Fruit fly (Drosophila melanogaster): ENCODE results near the gene Non2.

Non2 gene

dm6 chr3L:2773968-2774461 is 7.2 kb downstream of the Non2 start, which contains the start of the genes CG12093 and Atg2 (continued):
- peak; percentile 79 for TF ChIP-seq CG18476 (GFP tag; optimal IDR thresholded peaks at IDR 0.05)
- TF ChIP-seq Six4 (GFP tag; optimal IDR thresholded peaks at IDR 0.05), result peak; percentile 70
- no peak for TF ChIP-seq Neu2 (GFP tag; optimal IDR thresholded peaks at IDR 0.05; ENCODE audit: borderline replicate concordance)
- peak; percentile 82 for TF ChIP-seq schlank (tag; optimal IDR thresholded peaks at IDR 0.05)
- peak; percentile 87 for TF ChIP-seq fd96Cb (tag; optimal IDR thresholded peaks at IDR 0.05)
- peak; percentile 92 for TF ChIP-seq CG10209 (GFP tag; optimal IDR thresholded peaks at IDR 0.05)
- peak; percentile 71 for TF ChIP-seq CG12219 (GFP tag; optimal IDR thresholded peaks at IDR 0.05)
- TF ChIP-seq CG17568 (GFP tag; optimal IDR thresholded peaks at IDR 0.05), result no peak
- TF ChIP-seq CG16813 (GFP tag; IDR thresholded peaks at IDR 0.05; ENCODE audit: partially characterized antibody), result no peak
- no peak for TF ChIP-seq Dip2 (GFP tag; IDR thresholded peaks at IDR 0.05)
- TF ChIP-seq Ptx1 (GFP tag; IDR thresholded peaks at IDR 0.05), result peak; percentile 96
- TF ChIP-seq wek (GFP tag; optimal IDR thresholded peaks at IDR 0.05), result peak; percentile 49
- TF ChIP-seq CG7745 (tag; optimal IDR thresholded peaks at IDR 0.05), result peak; percentile 16
- peak; percentile 61 for TF ChIP-seq MBD-R2 (GFP tag; IDR thresholded peaks at IDR 0.05)
- no peak for TF ChIP-seq hth (optimal IDR thresholded peaks at IDR 0.05)
- peak; percentile 86 for TF ChIP-seq CG9437 (GFP tag; optimal IDR thresholded peaks at IDR 0.05)
- TF ChIP-seq CG11560 (tag; IDR thresholded peaks at IDR 0.05), result peak; percentile 78
- peak; percentile 94 for TF ChIP-seq CG17328 (GFP tag; IDR thresholded peaks at IDR 0.05)
- TF ChIP-seq Ets97D (GFP tag; optimal IDR thresholded peaks at IDR 0.05), result peak; percentile 55
- TF ChIP-seq pros (GFP tag; optimal IDR thresholded peaks at IDR 0.05), result no peak
- peak; percentile 92 for TF ChIP-seq CG4424 (GFP tag; optimal IDR thresholded peaks at IDR 0.05)
- TF ChIP-seq CG5180 (GFP tag; optimal IDR thresholded peaks at IDR 0.05), result peak; percentile 45
- peak; percentile 75 for TF ChIP-seq gro (GFP tag; optimal IDR thresholded peaks at IDR 0.05)
- peak; percentile 91 for TF ChIP-seq stc (GFP tag; IDR thresholded peaks at IDR 0.05)
- peak; percentile 94 for TF ChIP-seq CG17829 (tag; optimal IDR thresholded peaks at IDR 0.05)
- peak; percentile 92 for TF ChIP-seq Chrac-16 (GFP tag; optimal IDR thresholded peaks at IDR 0.05)
- peak; percentile 92 for TF ChIP-seq CG10543 (GFP tag; optimal IDR thresholded peaks at IDR 0.05)
- no peak for TF ChIP-seq usp (GFP tag; optimal IDR thresholded peaks at IDR 0.05)
- peak; percentile 73 for TF ChIP-seq CG6683 (GFP tag; optimal IDR thresholded peaks at IDR 0.05)
- peak; percentile 93 for TF ChIP-seq bcd (GFP tag; optimal IDR thresholded peaks at IDR 0.05)
- no peak for TF ChIP-seq Stat92E (GFP tag; optimal IDR thresholded peaks at IDR 0.05)
- TF ChIP-seq CG11504 (tag; optimal IDR thresholded peaks at IDR 0.05), result peak; percentile 89
- 0 out of 3 replicates have a peak, but pooled peaks have one; percentile 69 for TF ChIP-seq CG2199 (GFP tag; IDR thresholded peaks at IDR 0.05)
- peak; percentile 36 for TF ChIP-seq Dref (GFP tag; IDR thresholded peaks at IDR 0.05)

DNA sequence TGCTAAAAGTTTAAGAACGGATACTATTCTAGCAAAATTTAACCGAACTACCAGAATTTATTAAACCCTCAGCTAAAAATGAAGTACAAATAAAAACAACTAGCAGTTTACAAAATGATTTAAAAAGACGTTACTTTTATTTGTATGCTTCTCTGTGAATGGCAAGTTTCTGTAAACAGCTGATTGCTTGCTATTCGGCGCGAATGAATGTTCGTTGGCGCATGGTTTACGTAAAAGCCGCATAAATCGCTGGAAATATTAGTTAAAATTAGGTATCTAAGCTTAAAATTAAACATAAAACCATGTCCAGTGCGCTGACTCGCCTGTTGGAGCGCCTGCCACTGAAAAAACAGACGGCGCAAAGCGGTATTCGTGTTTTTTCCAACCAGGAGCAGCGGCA is 13.9 kb downstream of the Non2 start, which contains the start of gene mRpS35:
Gene mRpS35 (plus strand): TSS at position 189 of the 400 bp plus-strand sequence.
- TF ChIP-seq B-H2 (GFP tag; optimal IDR thresholded peaks at IDR 0.05) (no peak), E2f2 (GFP tag; IDR thresholded peaks at IDR 0.05) (0 out of 2 replicates have a peak, but pooled peaks have one; percentile 31), crp (GFP tag; optimal IDR thresholded peaks at IDR 0.05) (peak; percentile 33 to 90), Dp (GFP tag; optimal IDR thresholded peaks at IDR 0.05) (peak; percentile 29), YL-1 (GFP tag; optimal IDR thresholded peaks at IDR 0.05) (peak; percentile 1), Pdp1 (GFP tag; optimal IDR thresholded peaks at IDR 0.05) (peak in 1 of 2 experiments; percentile 90), yki (optimal IDR thresholded peaks at IDR 0.05) (peak; percentile 22), MBD-R2 (GFP tag; IDR thresholded peaks at IDR 0.05) (peak; percentile 60), CG13894 (tag; optimal IDR thresholded peaks at IDR 0.05) (no peak), CG9437 (GFP tag; optimal IDR thresholded peaks at IDR 0.05) (peak; percentile 20), MESR4 (GFP tag; optimal IDR thresholded peaks at IDR 0.05) (peak; percentile 22), pzg (GFP tag; optimal IDR thresholded peaks at IDR 0.05) (peak; percentile 27), NC2β (GFP tag; optimal IDR thresholded peaks at IDR 0.05) (no peak), CG3995 (GFP tag; optimal IDR thresholded peaks at IDR 0.05) (no peak), Sin3A (optimal IDR thresholded peaks at IDR 0.05) (peak; percentile 15), Myb (GFP tag; optimal IDR thresholded peaks at IDR 0.05) (peak; percentile 94)

Data from whole organism, embryonic.